Worm (Caenorhabditis elegans) whole organism, L1 larva: ENCODE data around the gene Y39A3A.3.

Experiments used
- aha-1 ChIP-seq: fragments of 150-350 bp; optimal IDR thresholded peaks from 2 replicates; lab custom pipeline; 2014; ENCODE audit warnings: missing biosample characterization, missing genetic modification characterization
- alr-1 ChIP-seq: fragments of 200-800 bp; sonication (Bioruptor generic); optimal IDR thresholded peaks from 2 replicates; lab custom pipeline; 2018; ENCODE audit warnings: borderline replicate concordance, mild to moderate bottlenecking, missing genetic modification characterization, missing compliant biosample characterization
- ama-1 ChIP-seq: fragments of 150-350 bp; optimal IDR thresholded peaks from 2 replicates; lab custom pipeline; 2014
- blmp-1 ChIP-seq: fragments of 150-350 bp; optimal IDR thresholded peaks from 2 replicates; lab custom pipeline; 2014; ENCODE audit warnings: missing biosample characterization, missing genetic modification characterization
- ceh-82 ChIP-seq, 3 experiments: fragments of 150-350 bp in 1 of 3; sonication (generic microtip) in 2 of 3; optimal IDR thresholded peaks; 2 replicates each; lab custom pipeline; 2014 to 2017; ENCODE audit warnings: missing biosample characterization in 3 of 3, missing genetic modification characterization in 3 of 3
- ceh-88 ChIP-seq: fragments of 200-800 bp; sonication (Bioruptor generic); IDR thresholded peaks from 2 replicates; pipeline ENCODE4 v1.3.6; 2022; ENCODE audit warnings: missing genetic modification characterization, missing compliant biosample characterization
- ceh-90 ChIP-seq: sonication (generic microtip); optimal IDR thresholded peaks from 2 replicates; lab custom pipeline; 2016; ENCODE audit warnings: missing genetic modification characterization, missing compliant biosample characterization
- ces-1 ChIP-seq: fragments of 150-350 bp; optimal IDR thresholded peaks from 2 replicates; lab custom pipeline; 2014; ENCODE audit warnings: missing biosample characterization, missing genetic modification reagents, missing genetic modification characterization
- dpl-1 ChIP-seq, 3 experiments: fragments of 150-350 bp in 2 of 3; sonication (generic microtip) in 1 of 3; optimal IDR thresholded peaks; 2 replicates each; lab custom pipeline; 2014 to 2017; ENCODE audit warnings: missing biosample characterization in 3 of 3, missing genetic modification characterization in 3 of 3, missing genetic modification reagents in 3 of 3
- efl-1 ChIP-seq, 4 experiments: fragments of 150-350 bp; optimal IDR thresholded peaks in 3 of 4; peaks in 1 of 4; 1 replicate in 1 of 4; 2 replicates in 3 of 4; lab custom pipeline; 2014; ENCODE audit warnings: missing biosample characterization in 2 of 4, missing genetic modification characterization in 2 of 4, missing genetic modification reagents in 2 of 4
- egl-27 ChIP-seq, 2 experiments: fragments of 150-350 bp in 1 of 2; sonication (generic microtip); optimal IDR thresholded peaks; 3 replicates each; lab custom pipeline; 2017 to 2018; ENCODE audit warnings: missing biosample characterization in 2 of 2, missing genetic modification characterization in 2 of 2, missing genetic modification reagents in 2 of 2
- elt-3 ChIP-seq, 6 experiments: fragments of 150-350 bp in 1 of 6; sonication (generic microtip); optimal IDR thresholded peaks; 2 replicates each; lab custom pipeline; 2017 to 2018; ENCODE audit warnings: missing biosample characterization in 6 of 6, missing genetic modification characterization in 6 of 6, inconsistent platforms in 1 of 6
- ets-5 ChIP-seq: fragments of 200-800 bp; sonication (Bioruptor generic); IDR thresholded peaks from 2 replicates; pipeline ENCODE4 v1.3.6; 2022; ENCODE audit warnings: missing genetic modification characterization, missing compliant biosample characterization
- fkh-10 ChIP-seq: sonication (generic microtip); optimal IDR thresholded peaks from 2 replicates; lab custom pipeline; 2017; ENCODE audit warnings: missing biosample characterization, missing genetic modification reagents, missing genetic modification characterization
- fkh-4 ChIP-seq: sonication (generic microtip); optimal IDR thresholded peaks from 2 replicates; lab custom pipeline; 2016; ENCODE audit warnings: missing compliant biosample characterization, missing genetic modification characterization, borderline replicate concordance
- fkh-8 ChIP-seq: sonication (generic microtip); optimal IDR thresholded peaks from 2 replicates; lab custom pipeline; 2016; ENCODE audit warnings: mild to moderate bottlenecking, missing genetic modification characterization, missing compliant biosample characterization
- fos-1 ChIP-seq: fragments of 150-350 bp; optimal IDR thresholded peaks from 2 replicates; lab custom pipeline; 2014; ENCODE audit warnings: missing biosample characterization, missing genetic modification characterization
- hlh-4 ChIP-seq: sonication (generic microtip); optimal IDR thresholded peaks from 2 replicates; lab custom pipeline; 2016; ENCODE audit warnings: mild to moderate bottlenecking, missing genetic modification characterization, missing compliant biosample characterization
- irx-1 ChIP-seq: sonication (generic microtip); optimal IDR thresholded peaks from 2 replicates; lab custom pipeline; 2016; ENCODE audit warnings: missing genetic modification characterization, missing compliant biosample characterization
- lin-14 ChIP-seq: fragments of 200-800 bp; sonication (Bioruptor generic); optimal IDR thresholded peaks from 2 replicates; lab custom pipeline; 2018; ENCODE audit warnings: mild to moderate bottlenecking, missing genetic modification characterization, moderate library complexity, missing compliant biosample characterization
- lin-15B ChIP-seq: fragments of 150-350 bp; sonication (generic microtip); optimal IDR thresholded peaks from 3 replicates; lab custom pipeline; 2014; ENCODE audit warnings: missing biosample characterization, missing genetic modification characterization
- lin-39 ChIP-seq: fragments of 150-350 bp; optimal IDR thresholded peaks from 2 replicates; lab custom pipeline; 2014; ENCODE audit warnings: missing biosample characterization, missing genetic modification reagents, missing genetic modification characterization
- nhr-11 ChIP-seq: fragments of 150-350 bp; optimal IDR thresholded peaks from 2 replicates; lab custom pipeline; 2014; ENCODE audit warnings: missing biosample characterization, missing genetic modification characterization
- nhr-20 ChIP-seq: sonication (generic microtip); optimal IDR thresholded peaks from 2 replicates; lab custom pipeline; 2016; ENCODE audit warnings: mild to moderate bottlenecking, missing genetic modification characterization, missing compliant biosample characterization
- nhr-28 ChIP-seq: fragments of 150-350 bp; optimal IDR thresholded peaks from 2 replicates; lab custom pipeline; 2014; ENCODE audit warnings: missing biosample characterization, missing genetic modification characterization
- nhr-47 ChIP-seq: sonication (generic microtip); optimal IDR thresholded peaks from 2 replicates; lab custom pipeline; 2016; ENCODE audit warnings: mild to moderate bottlenecking, missing genetic modification characterization, moderate library complexity, missing compliant biosample characterization
- nhr-76 ChIP-seq: sonication (generic microtip); optimal IDR thresholded peaks from 2 replicates; lab custom pipeline; 2017; ENCODE audit warnings: missing biosample characterization, missing genetic modification characterization
- pag-3 ChIP-seq: sonication (generic microtip); optimal IDR thresholded peaks from 2 replicates; lab custom pipeline; 2017; ENCODE audit warnings: missing genetic modification characterization, mild to moderate bottlenecking, missing compliant biosample characterization, antibody characterized with exemption, borderline replicate concordance; ENCODE audit not compliant: insufficient read depth
- pqm-1 ChIP-seq: sonication (generic microtip); optimal IDR thresholded peaks from 3 replicates; lab custom pipeline; 2017; ENCODE audit warnings: missing biosample characterization, missing genetic modification characterization
- rnt-1 ChIP-seq: sonication (generic microtip); optimal IDR thresholded peaks from 2 replicates; lab custom pipeline; 2016; ENCODE audit warnings: mild to moderate bottlenecking, missing genetic modification characterization, moderate library complexity, missing compliant biosample characterization
- skn-1 ChIP-seq: fragments of 150-350 bp; optimal IDR thresholded peaks from 2 replicates; lab custom pipeline; 2014; ENCODE audit warnings: missing biosample characterization, missing genetic modification characterization
- snpc-4 ChIP-seq: fragments of 150-350 bp; optimal IDR thresholded peaks from 2 replicates; lab custom pipeline; 2014; ENCODE audit warnings: missing biosample characterization, missing genetic modification characterization
- snu-23 ChIP-seq: sonication (generic microtip); optimal IDR thresholded peaks from 2 replicates; lab custom pipeline; 2016; ENCODE audit warnings: missing genetic modification characterization, missing compliant biosample characterization
- sox-4 ChIP-seq: sonication (generic microtip); optimal IDR thresholded peaks from 2 replicates; lab custom pipeline; 2016; ENCODE audit warnings: missing genetic modification characterization, missing compliant biosample characterization
- swsn-7 ChIP-seq: sonication (generic microtip); optimal IDR thresholded peaks from 2 replicates; lab custom pipeline; 2016; ENCODE audit warnings: missing genetic modification characterization, missing compliant biosample characterization
- tbx-2 ChIP-seq: sonication (generic microtip); optimal IDR thresholded peaks from 2 replicates; lab custom pipeline; 2016; ENCODE audit warnings: missing genetic modification characterization, missing compliant biosample characterization
- tlp-1 ChIP-seq: fragments of 150-350 bp; optimal IDR thresholded peaks from 2 replicates; lab custom pipeline; 2014; ENCODE audit warnings: missing biosample characterization, missing genetic modification characterization
- unc-130 ChIP-seq: fragments of 150-350 bp; optimal IDR thresholded peaks from 2 replicates; lab custom pipeline; 2017; ENCODE audit warnings: missing biosample characterization, missing genetic modification characterization, inconsistent platforms
- vab-15 ChIP-seq: sonication (generic microtip); optimal IDR thresholded peaks from 2 replicates; lab custom pipeline; 2017; ENCODE audit warnings: missing genotype, mild to moderate bottlenecking, missing genetic modification characterization, missing compliant biosample characterization
- xbp-1 ChIP-seq: sonication (generic microtip); optimal IDR thresholded peaks from 2 replicates; lab custom pipeline; 2016; ENCODE audit warnings: missing genetic modification characterization, missing compliant biosample characterization
- ztf-11 ChIP-seq, 2 experiments: sonication (generic microtip); optimal IDR thresholded peaks; 2 replicates each; lab custom pipeline; 2016 to 2017; ENCODE audit warnings: missing genetic modification characterization in 2 of 2, missing biosample characterization in 1 of 2, missing compliant biosample characterization in 1 of 2

The Y39A3A.3 gene

DNA sequence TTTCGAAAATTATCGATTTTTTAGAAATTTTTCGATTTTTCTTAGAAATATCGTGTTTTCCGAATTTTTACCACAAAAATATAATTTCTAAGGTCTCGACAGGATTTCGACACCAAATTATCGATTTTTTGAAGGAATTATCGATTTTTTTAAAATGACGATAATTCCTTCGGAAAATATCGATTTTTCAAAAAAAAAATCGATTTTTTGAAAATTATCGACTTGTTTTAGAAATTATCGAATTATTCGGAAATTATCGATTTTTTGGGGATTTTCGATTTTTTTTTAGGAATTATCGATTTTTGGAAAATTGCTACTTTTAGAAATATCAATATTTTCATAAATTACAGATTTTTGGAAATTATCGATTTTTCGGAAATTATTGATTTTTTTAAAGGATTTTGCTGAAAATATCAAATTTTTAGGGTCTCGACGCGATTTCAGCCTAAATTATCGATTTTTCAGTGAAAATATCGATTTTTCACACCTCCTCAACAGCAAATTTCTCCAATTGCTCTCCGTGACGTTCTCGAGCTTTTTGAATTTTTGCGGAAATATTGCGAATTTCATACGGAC is 44.5 kb upstream of the Y39A3A.3 start:
- no peak for TF ChIP-seq efl-1 (optimal IDR thresholded peaks at IDR 0.05; lab: Kevin White, UChicago)
- TF ChIP-seq efl-1 (GFP tag; optimal IDR thresholded peaks at IDR 0.05 in 1 of 2; lab: Kevin White, UChicago) = peak in 1 of 2 experiments; percentile 92
- TF ChIP-seq aha-1 = no peak

DNA sequence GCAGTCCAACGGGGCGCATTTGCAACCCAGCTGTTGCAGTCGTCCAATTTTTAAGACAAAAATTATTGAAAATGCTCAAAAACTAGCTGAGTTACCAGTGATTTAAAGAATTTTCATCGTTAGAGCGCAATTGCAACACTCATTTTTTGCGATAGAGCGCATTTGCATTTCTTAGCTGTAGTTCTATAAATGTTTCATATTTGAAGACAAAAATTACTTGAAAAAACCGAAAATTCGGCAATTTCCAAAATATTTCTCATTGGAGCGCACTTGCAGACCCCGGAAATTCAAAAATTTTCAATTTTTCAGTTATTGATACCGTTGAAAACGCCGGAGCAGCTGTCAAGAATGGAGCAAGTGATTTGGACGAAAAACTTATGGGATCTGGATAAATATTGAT is 43.9 kb upstream of the Y39A3A.3 start:
- TF ChIP-seq nhr-76 = no peak
- no peak for TF ChIP-seq fos-1 (tag; lab: Kevin White, UChicago)
- no peak for TF ChIP-seq ces-1 (GFP tag; lab: Kevin White, UChicago)
- no peak for TF ChIP-seq snu-23 (GFP tag; lab: Kevin White, UChicago)
- no peak for TF ChIP-seq nhr-20 (tag; lab: Kevin White, UChicago)
- no peak for TF ChIP-seq pqm-1
- TF ChIP-seq alr-1 (tag; lab: Kevin White, UChicago) = no peak
- no peak for TF ChIP-seq nhr-11
- no peak for TF ChIP-seq nhr-28 (tag; lab: Kevin White, UChicago)
- TF ChIP-seq fkh-10 (GFP tag; lab: Kevin White, UChicago) = no peak
- no peak for TF ChIP-seq lin-14 (GFP tag; lab: Kevin White, UChicago)
- no peak for TF ChIP-seq vab-15
- no peak for TF ChIP-seq blmp-1
- no peak for TF ChIP-seq snpc-4 (tag; lab: Kevin White, UChicago)
- TF ChIP-seq unc-130 (tag; lab: Kevin White, UChicago) = no peak
- TF ChIP-seq hlh-4 (tag; lab: Kevin White, UChicago) = no peak
- no peak for TF ChIP-seq nhr-47 (tag; lab: Kevin White, UChicago)

DNA sequence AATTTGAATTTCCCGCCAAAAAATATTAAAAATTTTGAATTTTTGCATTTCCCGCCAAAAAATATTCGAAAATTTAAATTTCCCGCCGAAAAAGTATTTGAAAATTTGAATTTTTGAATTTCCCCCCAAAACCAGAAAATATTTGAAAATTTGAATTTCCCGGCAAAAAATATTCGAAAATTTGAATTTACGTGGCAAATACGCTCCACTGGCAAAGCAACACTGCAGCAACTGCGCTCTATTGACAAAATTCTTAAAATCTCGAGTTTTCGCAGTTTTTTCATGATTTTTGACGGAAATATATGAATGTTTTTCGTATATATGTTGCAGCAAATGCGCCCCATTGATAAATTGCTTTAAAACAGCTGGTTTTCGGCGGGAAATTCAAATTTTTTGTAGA is 43.2 kb upstream of the Y39A3A.3 start:
- TF ChIP-seq ceh-88 (GFP tag; lab: Robert Waterston, UW) (no peak), sox-4 (tag; lab: Kevin White, UChicago) (no peak), ets-5 (GFP tag; lab: Robert Waterston, UW) (no peak), irx-1 (tag; lab: Kevin White, UChicago) (no peak), dpl-1 (GFP tag; optimal IDR thresholded peaks at IDR 0.05; lab: Kevin White, UChicago) (peak in 1 of 3 experiments; percentile 4), efl-1 (optimal IDR thresholded peaks at IDR 0.05; lab: Kevin White, UChicago) (no peak), efl-1 (GFP tag; optimal IDR thresholded peaks at IDR 0.05 in 1 of 2; lab: Kevin White, UChicago) (peak; percentile 42 to 46), lin-15B (tag; lab: Kevin White, UChicago) (no peak), ceh-90 (tag; lab: Kevin White, UChicago) (no peak)

DNA sequence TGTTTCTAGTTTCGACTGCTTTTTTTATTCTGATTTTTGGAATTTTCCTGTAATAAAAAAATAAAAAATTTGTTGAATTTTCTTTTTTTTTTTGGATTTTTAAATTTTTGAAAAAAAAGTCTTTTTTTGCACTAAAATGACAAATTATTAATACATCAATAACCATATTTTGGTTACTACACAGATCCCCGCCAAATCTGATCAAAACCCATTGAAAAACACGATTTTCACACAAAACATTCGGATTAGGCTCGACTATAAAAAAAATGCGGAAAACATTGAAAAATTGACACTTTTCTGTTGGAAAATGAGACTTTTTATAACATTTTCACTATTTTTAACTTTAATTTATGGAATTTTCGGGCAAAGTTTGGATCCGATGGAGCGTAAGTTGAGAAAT is 42.1 kb upstream of the Y39A3A.3 start, which contains the start of gene Y48G9A.7:
Y48G9A.7 (plus strand) TSS at position 301 of the 400 bp plus-strand sequence.
- no peak for TF ChIP-seq lin-39
- TF ChIP-seq ceh-82 (tag; optimal IDR thresholded peaks at IDR 0.05; lab: Kevin White, UChicago) = no peak
- TF ChIP-seq hlh-4 (tag; lab: Kevin White, UChicago) = no peak

DNA sequence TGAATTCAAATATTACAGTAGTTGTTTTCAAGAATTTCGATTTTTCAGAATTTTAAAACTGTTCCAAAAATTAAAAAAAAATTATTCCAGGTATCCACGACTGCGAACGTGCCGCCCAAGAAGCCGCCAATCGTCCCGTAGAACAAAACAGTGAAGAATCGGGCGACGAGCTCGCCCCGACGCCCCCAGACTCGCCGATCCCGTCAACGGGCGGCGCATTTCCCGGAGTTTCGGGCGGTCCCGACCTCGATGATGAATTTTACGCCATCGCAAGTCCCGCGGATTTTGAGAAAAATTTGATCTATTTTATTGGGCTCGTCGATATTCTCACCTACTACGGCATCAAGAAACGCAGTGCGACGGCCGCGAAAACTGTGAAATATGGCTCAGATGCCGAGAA is 37.8 kb upstream of the Y39A3A.3 start:
- no peak for TF ChIP-seq ama-1 (lab: Kevin White, UChicago)

DNA sequence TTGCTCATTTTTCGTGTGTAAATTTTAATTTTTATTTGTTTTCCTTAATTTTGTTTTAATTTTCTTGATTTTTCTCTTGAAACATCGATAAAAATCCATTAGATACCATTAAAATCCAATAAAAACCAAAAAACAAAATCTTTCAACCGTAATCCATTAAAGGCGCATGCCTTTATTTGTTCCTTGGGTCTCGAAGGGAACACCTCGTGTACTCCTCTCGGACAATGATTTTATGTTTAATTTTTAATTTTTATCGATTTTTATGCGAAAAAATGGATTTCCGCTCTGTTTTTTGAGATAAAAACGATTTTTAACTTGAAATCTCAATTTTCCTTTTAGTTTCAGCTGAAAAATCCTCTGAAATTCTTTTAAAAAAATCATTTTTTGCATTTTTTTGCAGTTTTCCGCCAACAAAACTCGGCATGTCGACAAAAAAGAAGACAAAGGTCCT is 33.8 kb upstream of the Y39A3A.3 start, which contains the start of gene ppk-2:
ppk-2 (plus strand) TSS at position 401 of the 451 bp plus-strand sequence.
- TF ChIP-seq sox-4 (tag; lab: Kevin White, UChicago) = no peak
- no peak for TF ChIP-seq fkh-4 (tag; lab: Kevin White, UChicago)
- no peak for TF ChIP-seq swsn-7 (tag; lab: Kevin White, UChicago)
- no peak for TF ChIP-seq rnt-1 (tag; lab: Kevin White, UChicago)
- TF ChIP-seq tbx-2 (tag; lab: Kevin White, UChicago) = no peak
- TF ChIP-seq pag-3 = no peak
- no peak for TF ChIP-seq egl-27 (tag; optimal IDR thresholded peaks at IDR 0.05; lab: Kevin White, UChicago)
- TF ChIP-seq elt-3 (tag; optimal IDR thresholded peaks at IDR 0.05; lab: Kevin White, UChicago) = no peak
- TF ChIP-seq nhr-76 = no peak
- TF ChIP-seq xbp-1 (tag; lab: Kevin White, UChicago) = no peak
- no peak for TF ChIP-seq ztf-11 (tag; optimal IDR thresholded peaks at IDR 0.05; lab: Kevin White, UChicago)
- TF ChIP-seq fkh-8 (tag; lab: Kevin White, UChicago) = no peak
- TF ChIP-seq nhr-28 (tag; lab: Kevin White, UChicago) = no peak
- TF ChIP-seq ces-1 (GFP tag; lab: Kevin White, UChicago) = no peak
- no peak for TF ChIP-seq tlp-1 (tag; lab: Kevin White, UChicago)
- TF ChIP-seq skn-1 = no peak
- TF ChIP-seq, all 84 proteins: peak for 0
